In genomic region chr3L:6129591-6129990, dm6 we compare ENCODE assay signal across 3 fruit fly cellular contexts.
TF ChIP-seq lines count a peak whose summit lies in the region.

No protein-coding gene starts in this region.

- no peak for TF ChIP-seq CTCF in whole organism, embryonic (GFP tag; optimal IDR thresholded peaks at IDR 0.05; lab: Kevin White, UChicago)

TF ChIP-seq in whole organism, embryonic, 481 proteins besides CTCF, POLR2A, EP300 and RAD21:
- TF ChIP-seq Xbp1 (GFP tag; optimal IDR thresholded peaks at IDR 0.05; lab: Kevin White, UChicago) (no peak), lola (GFP tag; optimal IDR thresholded peaks at IDR 0.05; lab: Kevin White, UChicago) (peak in 1 of 3 experiments; percentile 38), Vsx1 (GFP tag; optimal IDR thresholded peaks at IDR 0.05; lab: Kevin White, UChicago) (peak; percentile 48), CG11247 (GFP tag; IDR thresholded peaks at IDR 0.05; lab: Robert Waterston, UW) (peak; percentile 88), CG31365 (tag; optimal IDR thresholded peaks at IDR 0.05; lab: Kevin White, UChicago) (no peak), zen (tag; optimal IDR thresholded peaks at IDR 0.05; lab: Kevin White, UChicago) (peak; percentile 63), vvl (GFP tag; IDR thresholded peaks at IDR 0.05; lab: Robert Waterston, UW) (peak; percentile 84), pros (GFP tag; optimal IDR thresholded peaks at IDR 0.05; lab: Kevin White, UChicago) (peak; percentile 24), amos (GFP tag; IDR thresholded peaks at IDR 0.05; lab: Robert Waterston, UW; ENCODE audit: partially characterized antibody) (peak; percentile 12; the same call in 1 of the 2 replicates)
TF ChIP-seq in whole organism, embryonic: peak in this region for 7.

TF ChIP-seq in whole organism, pupa, 21 proteins besides CTCF, POLR2A, EP300 and RAD21:
- peak; percentile 20 for TF ChIP-seq D1 (tag; optimal IDR thresholded peaks at IDR 0.05; lab: Kevin White, UChicago)
- TF ChIP-seq CG32121 (GFP tag; IDR thresholded peaks at IDR 0.05; lab: Robert Waterston, UW), result no peak

TF ChIP-seq in whole organism, wandering third instar larva, 38 proteins besides CTCF, POLR2A, EP300 and RAD21:
- TF ChIP-seq jim (GFP tag; optimal IDR thresholded peaks at IDR 0.05; lab: Kevin White, UChicago), result no peak
- peak; percentile 74 for TF ChIP-seq Myc (optimal IDR thresholded peaks at IDR 0.05; lab: Kevin White, UChicago)
- peak; percentile 76 for TF ChIP-seq Vsx2 (GFP tag; optimal IDR thresholded peaks at IDR 0.05; lab: Kevin White, UChicago; ENCODE audit: partially characterized antibody)
